Worm (Caenorhabditis elegans): ENCODE data around the gene str-33.

str-33 gene

ce11 chrV:2728236-2728635 lies at the start of gene str-33:
TSS of gene str-33 (plus strand) at chrV:2728536.
- TF ChIP-seq lin-39 (tag; optimal IDR thresholded peaks at IDR 0.05) (no peak), xbp-1 (tag; optimal IDR thresholded peaks at IDR 0.05) (no peak), mdl-1 (tag; optimal IDR thresholded peaks at IDR 0.05) (no peak), mef-2 (tag; optimal IDR thresholded peaks at IDR 0.05) (no peak), C16A3.4 (tag; optimal IDR thresholded peaks at IDR 0.05) (no peak), lin-14 (GFP tag; optimal IDR thresholded peaks at IDR 0.05) (no peak), efl-3 (GFP tag; optimal IDR thresholded peaks at IDR 0.05) (no peak)

DNA sequence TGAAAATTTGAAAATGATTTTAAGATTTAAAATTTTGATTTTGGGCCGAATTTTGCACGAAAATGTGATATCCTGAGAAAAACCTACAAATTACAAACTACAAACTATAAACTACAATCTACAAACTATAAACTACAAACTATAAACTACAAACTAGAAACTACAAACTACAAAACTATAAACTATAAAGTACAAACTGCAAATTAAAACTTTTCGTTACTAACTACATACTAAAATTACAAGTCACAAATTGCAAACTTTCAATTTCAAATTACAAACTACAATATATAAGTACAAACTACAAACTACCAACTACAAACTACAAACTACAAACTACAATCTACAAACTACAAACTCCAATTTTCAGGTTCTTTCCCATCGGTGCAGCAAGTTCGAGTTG lies 44.8 kb upstream of the str-33 start:
- TF ChIP-seq tlp-1 (tag; optimal IDR thresholded peaks at IDR 0.05) = no peak
- TF ChIP-seq unc-30 (tag; optimal IDR thresholded peaks at IDR 0.05) = no peak
- no peak for TF ChIP-seq swsn-7 (tag; optimal IDR thresholded peaks at IDR 0.05)
- TF ChIP-seq unc-62 (GFP tag; optimal IDR thresholded peaks at IDR 0.05) = no peak

ce11 chrV:2684227-2684626 lies 44.1 kb upstream of the str-33 start:
- TF ChIP-seq lin-39 (tag; optimal IDR thresholded peaks at IDR 0.05) (no peak), lir-3 (tag; optimal IDR thresholded peaks at IDR 0.05; ENCODE audit: poor library complexity) (no peak), grh-1 (GFP tag; IDR thresholded peaks at IDR 0.05) (no peak), F16B12.6 (tag; optimal IDR thresholded peaks at IDR 0.05) (no peak), skn-1 (tag; optimal IDR thresholded peaks at IDR 0.05) (no peak), fkh-10 (GFP tag; optimal IDR thresholded peaks at IDR 0.05) (no peak), hlh-4 (tag; optimal IDR thresholded peaks at IDR 0.05) (no peak), elt-2 (tag; optimal IDR thresholded peaks at IDR 0.05) (no peak), ces-1 (GFP tag; optimal IDR thresholded peaks at IDR 0.05) (no peak), nhr-76 (tag; optimal IDR thresholded peaks at IDR 0.05) (no peak), dsc-1 (tag; optimal IDR thresholded peaks at IDR 0.05) (no peak), efl-3 (GFP tag; optimal IDR thresholded peaks at IDR 0.05) (no peak), nhr-71 (tag; optimal IDR thresholded peaks at IDR 0.05) (no peak), snu-23 (GFP tag; optimal IDR thresholded peaks at IDR 0.05) (no peak), fos-1 (tag; optimal IDR thresholded peaks at IDR 0.05) (no peak), nhr-28 (tag; optimal IDR thresholded peaks at IDR 0.05) (no peak), egl-27 (tag; optimal IDR thresholded peaks at IDR 0.05) (no peak), sptf-1 (tag; optimal IDR thresholded peaks at IDR 0.05) (no peak), Y116A8C.19 (tag; optimal IDR thresholded peaks at IDR 0.05; ENCODE audit: borderline replicate concordance) (no peak), vab-15 (tag; optimal IDR thresholded peaks at IDR 0.05) (no peak)

DNA sequence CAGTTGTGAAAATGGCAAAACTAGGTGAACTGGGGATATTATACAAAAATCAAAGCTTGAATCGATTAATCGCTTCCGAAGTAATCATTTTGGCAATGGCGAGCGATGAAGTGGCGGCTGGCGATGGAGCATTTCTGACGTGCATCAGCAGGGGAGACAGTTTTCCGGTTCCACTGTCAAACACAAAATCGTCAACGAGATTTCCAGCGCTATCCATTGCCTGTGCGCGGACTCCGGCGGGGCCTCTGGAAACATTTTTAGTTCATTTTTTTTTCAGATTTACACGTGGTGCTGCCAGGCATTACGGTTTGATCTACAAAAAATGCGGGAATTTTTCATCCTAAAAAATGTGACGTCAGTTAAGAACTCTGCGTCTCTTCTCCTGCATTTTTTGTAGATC lies 39.8 kb upstream of the str-33 start:
- TF ChIP-seq efl-1 (optimal IDR thresholded peaks at IDR 0.05) = no peak
- peak in 1 of 2 experiments; percentile 37 for TF ChIP-seq efl-1 (GFP tag; optimal IDR thresholded peaks at IDR 0.05 in 1 of 2)
- TF ChIP-seq nhr-20 (tag; optimal IDR thresholded peaks at IDR 0.05) = no peak

DNA sequence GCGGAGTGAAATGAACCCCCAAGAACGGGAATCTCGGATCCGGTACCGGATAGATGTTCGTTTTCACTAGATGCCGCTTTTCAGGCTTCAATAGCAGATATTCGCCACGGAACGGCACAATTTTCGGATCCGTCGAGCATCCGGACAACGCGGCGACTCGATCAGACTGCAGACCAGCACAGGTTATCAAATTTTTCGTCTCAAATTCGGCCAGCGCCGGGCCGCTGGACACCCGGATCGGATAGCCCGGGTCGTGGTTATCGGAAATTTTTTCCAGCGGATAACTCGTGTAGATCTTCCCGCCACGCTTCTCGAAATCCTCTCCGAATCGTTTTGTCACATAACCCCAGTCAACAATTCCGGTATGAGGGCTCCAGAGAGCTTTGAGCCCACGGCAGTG lies 37.9 kb upstream of the str-33 start:
- TF ChIP-seq nhr-77 (tag; optimal IDR thresholded peaks at IDR 0.05) (no peak), efl-3 (GFP tag; optimal IDR thresholded peaks at IDR 0.05) (no peak), elt-2 (tag; optimal IDR thresholded peaks at IDR 0.05) (no peak), efl-1 (optimal IDR thresholded peaks at IDR 0.05) (no peak), efl-1 (GFP tag; optimal IDR thresholded peaks at IDR 0.05 in 1 of 2) (no peak), snpc-4 (tag; optimal IDR thresholded peaks at IDR 0.05) (no peak), nhr-90 (tag; optimal IDR thresholded peaks at IDR 0.05; ENCODE audit: poor library complexity) (no peak), lir-3 (tag; optimal IDR thresholded peaks at IDR 0.05; ENCODE audit: poor library complexity) (no peak), ceh-8 (GFP tag; optimal IDR thresholded peaks at IDR 0.05) (no peak), mep-1 (tag; optimal IDR thresholded peaks at IDR 0.05) (no peak), ceh-63 (GFP tag; optimal IDR thresholded peaks at IDR 0.05) (no peak), aha-1 (tag; optimal IDR thresholded peaks at IDR 0.05) (no peak), fkh-10 (GFP tag; optimal IDR thresholded peaks at IDR 0.05) (no peak), fkh-8 (tag; optimal IDR thresholded peaks at IDR 0.05) (no peak)

All from whole organism, L1 larva.